Worm (Caenorhabditis elegans): ENCODE measurements around the gene clec-74.

The clec-74 gene

ce11 chrIV:3943003-3943402 lies 13.8 kb upstream of the clec-74 start, which contains the start of gene Y46C8AL.11:
Gene Y46C8AL.11, plus strand, starts transcription at chrIV:3943303.
- TF ChIP-seq hmg-4 (GFP tag; optimal IDR thresholded peaks at IDR 0.05) (no peak), tra-4 (tag; optimal IDR thresholded peaks at IDR 0.05) (no peak), F13C5.2 (tag; optimal IDR thresholded peaks at IDR 0.05) (no peak), hmbx-1 (tag; optimal IDR thresholded peaks at IDR 0.05) (no peak), ceh-36 (tag; optimal IDR thresholded peaks at IDR 0.05) (no peak), aly-1 (tag; optimal IDR thresholded peaks at IDR 0.05) (no peak), ama-1 (optimal IDR thresholded peaks at IDR 0.05) (no peak), pes-1 (GFP tag; IDR thresholded peaks at IDR 0.05) (no peak), flt-1 (GFP tag; IDR thresholded peaks at IDR 0.05) (no peak), tbx-37 (GFP tag; conservative IDR thresholded peaks at IDR 0.05) (no peak), sea-1 (GFP tag; conservative IDR thresholded peaks at IDR 0.05) (no peak), ets-7 (tag; optimal IDR thresholded peaks at IDR 0.05) (no peak), tbx-11 (GFP tag; IDR thresholded peaks at IDR 0.05) (no peak), ceh-13 (GFP tag; optimal IDR thresholded peaks at IDR 0.05) (no peak), scrt-1 (GFP tag; IDR thresholded peaks at IDR 0.05) (no peak), B0310.2 (tag; optimal IDR thresholded peaks at IDR 0.05) (no peak), hnd-1 (tag; optimal IDR thresholded peaks at IDR 0.05) (no peak)

- TF ChIP-seq hmbx-1 (tag; optimal IDR thresholded peaks at IDR 0.05) (no peak), ama-1 (optimal IDR thresholded peaks at IDR 0.05) (no peak), sea-1 (GFP tag; conservative IDR thresholded peaks at IDR 0.05) (no peak), pes-1 (GFP tag; IDR thresholded peaks at IDR 0.05) (no peak), tbx-37 (GFP tag; conservative IDR thresholded peaks at IDR 0.05) (no peak), tra-4 (tag; optimal IDR thresholded peaks at IDR 0.05) (no peak), ceh-36 (tag; optimal IDR thresholded peaks at IDR 0.05) (no peak), hnd-1 (tag; optimal IDR thresholded peaks at IDR 0.05) (no peak), flt-1 (GFP tag; IDR thresholded peaks at IDR 0.05) (no peak), ceh-13 (GFP tag; optimal IDR thresholded peaks at IDR 0.05) (no peak), tbx-11 (GFP tag; IDR thresholded peaks at IDR 0.05) (no peak), hmg-4 (GFP tag; optimal IDR thresholded peaks at IDR 0.05) (no peak), B0310.2 (tag; optimal IDR thresholded peaks at IDR 0.05) (no peak), F13C5.2 (tag; optimal IDR thresholded peaks at IDR 0.05) (no peak), aly-1 (tag; optimal IDR thresholded peaks at IDR 0.05) (no peak), ets-7 (tag; optimal IDR thresholded peaks at IDR 0.05) (no peak)
Observed at ce11 chrIV:3944459-3944858, 12.3 kb upstream of the clec-74 start, which contains the start of gene clec-72. Gene clec-72, plus strand, starts transcription at chrIV:3944816.

- TF ChIP-seq scrt-1 (GFP tag; IDR thresholded peaks at IDR 0.05), result 0 out of 2 replicates have a peak, but pooled peaks have one; percentile 32
Observed at ce11 chrIV:3947377-3947956, 9.3 kb upstream of the clec-74 start.

- TF ChIP-seq sea-1 (GFP tag; conservative IDR thresholded peaks at IDR 0.05) (no peak), F13C5.2 (tag; optimal IDR thresholded peaks at IDR 0.05) (no peak), scrt-1 (GFP tag; IDR thresholded peaks at IDR 0.05) (no peak), flt-1 (GFP tag; IDR thresholded peaks at IDR 0.05) (no peak), B0310.2 (tag; optimal IDR thresholded peaks at IDR 0.05) (no peak), tbx-11 (GFP tag; IDR thresholded peaks at IDR 0.05) (no peak), ceh-36 (tag; optimal IDR thresholded peaks at IDR 0.05) (no peak), hmbx-1 (tag; optimal IDR thresholded peaks at IDR 0.05) (no peak), tra-4 (tag; optimal IDR thresholded peaks at IDR 0.05) (no peak), hmg-4 (GFP tag; optimal IDR thresholded peaks at IDR 0.05) (no peak), pes-1 (GFP tag; IDR thresholded peaks at IDR 0.05) (no peak), hnd-1 (tag; optimal IDR thresholded peaks at IDR 0.05) (no peak), tbx-37 (GFP tag; conservative IDR thresholded peaks at IDR 0.05) (no peak), ceh-13 (GFP tag; optimal IDR thresholded peaks at IDR 0.05) (no peak), aly-1 (tag; optimal IDR thresholded peaks at IDR 0.05) (no peak), ama-1 (optimal IDR thresholded peaks at IDR 0.05) (no peak), ets-7 (tag; optimal IDR thresholded peaks at IDR 0.05) (no peak)
Observed at ce11 chrIV:3956095-3956494, 710 bp upstream of the clec-74 start, which contains the start of gene clec-73. Gene clec-73, minus strand, starts transcription at chrIV:3956195.

ce11 chrIV:3960396-3960795 lies 3.6 kb downstream of the clec-74 start, which contains the start of gene clec-75:
Gene clec-75, plus strand, starts transcription at chrIV:3960734.
- TF ChIP-seq ama-1 (optimal IDR thresholded peaks at IDR 0.05), result no peak
- TF ChIP-seq scrt-1 (GFP tag; IDR thresholded peaks at IDR 0.05), result no peak
- no peak for TF ChIP-seq ceh-36 (tag; optimal IDR thresholded peaks at IDR 0.05)
- TF ChIP-seq aly-1 (tag; optimal IDR thresholded peaks at IDR 0.05), result no peak
- no peak for TF ChIP-seq tbx-11 (GFP tag; IDR thresholded peaks at IDR 0.05)
- no peak for TF ChIP-seq tbx-37 (GFP tag; conservative IDR thresholded peaks at IDR 0.05)
- no peak for TF ChIP-seq F13C5.2 (tag; optimal IDR thresholded peaks at IDR 0.05)
- TF ChIP-seq flt-1 (GFP tag; IDR thresholded peaks at IDR 0.05), result no peak
- no peak for TF ChIP-seq B0310.2 (tag; optimal IDR thresholded peaks at IDR 0.05)
- no peak for TF ChIP-seq pes-1 (GFP tag; IDR thresholded peaks at IDR 0.05)
- no peak for TF ChIP-seq hmg-4 (GFP tag; optimal IDR thresholded peaks at IDR 0.05)

- no peak for TF ChIP-seq flt-1 (GFP tag; IDR thresholded peaks at IDR 0.05)
- TF ChIP-seq ceh-13 (GFP tag; optimal IDR thresholded peaks at IDR 0.05), result no peak
- no peak for TF ChIP-seq tbx-37 (GFP tag; conservative IDR thresholded peaks at IDR 0.05)
- no peak for TF ChIP-seq ceh-36 (tag; optimal IDR thresholded peaks at IDR 0.05)
- no peak for TF ChIP-seq aly-1 (tag; optimal IDR thresholded peaks at IDR 0.05)
- no peak for TF ChIP-seq ets-7 (tag; optimal IDR thresholded peaks at IDR 0.05)
- TF ChIP-seq tra-4 (tag; optimal IDR thresholded peaks at IDR 0.05), result no peak
Observed at ce11 chrIV:3962584-3962983, 5.8 kb downstream of the clec-74 start, which contains the start of gene Y46C8AM.1. Gene Y46C8AM.1, plus strand, starts transcription at chrIV:3962884.

ce11 chrIV:3963498-3963897 lies 6.7 kb downstream of the clec-74 start:
- TF ChIP-seq aly-1 (tag; optimal IDR thresholded peaks at IDR 0.05) (no peak), tbx-11 (GFP tag; IDR thresholded peaks at IDR 0.05) (no peak)

- TF ChIP-seq ceh-36 (tag; optimal IDR thresholded peaks at IDR 0.05), result no peak
- no peak for TF ChIP-seq tra-4 (tag; optimal IDR thresholded peaks at IDR 0.05)
- TF ChIP-seq hmg-4 (GFP tag; optimal IDR thresholded peaks at IDR 0.05), result no peak
- TF ChIP-seq hnd-1 (tag; optimal IDR thresholded peaks at IDR 0.05), result no peak
- TF ChIP-seq tbx-11 (GFP tag; IDR thresholded peaks at IDR 0.05), result no peak
- TF ChIP-seq B0310.2 (tag; optimal IDR thresholded peaks at IDR 0.05), result no peak
Observed at ce11 chrIV:3965013-3965412, 8.2 kb downstream of the clec-74 start, which contains the start of gene clec-76. Gene clec-76, plus strand, starts transcription at chrIV:3965246.
